Worm (Caenorhabditis elegans): ENCODE measurements around the gene try-14.
A peak's percentile ranks its signal among the peaks of the same experiment; 100 is the strongest.

DNA sequence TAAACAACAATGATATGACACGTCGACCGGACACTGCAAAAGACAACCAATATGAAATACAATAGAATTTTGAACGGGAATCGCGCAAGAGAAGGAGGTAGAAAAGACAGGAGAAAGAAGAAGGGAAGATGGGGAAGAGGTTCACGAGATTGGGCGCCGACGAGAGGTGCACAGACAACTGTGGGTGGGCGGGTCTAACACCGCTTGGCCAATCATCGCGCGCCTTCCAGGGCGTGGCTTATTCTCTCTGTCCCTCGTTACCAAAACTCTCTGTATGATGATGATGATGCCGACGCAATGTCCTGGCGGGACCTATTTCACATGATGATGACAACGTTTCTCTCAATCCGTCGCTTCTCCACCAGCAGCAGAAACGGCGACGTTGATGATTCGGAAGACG lies 34.9 kb downstream of the try-14 start:
- TF ChIP-seq rnt-1 (tag; optimal IDR thresholded peaks at IDR 0.05) (no peak), mep-1 (tag; optimal IDR thresholded peaks at IDR 0.05) (no peak), nhr-28 (tag; optimal IDR thresholded peaks at IDR 0.05) (no peak), dpl-1 (GFP tag; optimal IDR thresholded peaks at IDR 0.05) (no peak), skn-1 (tag; optimal IDR thresholded peaks at IDR 0.05) (no peak), xbp-1 (tag; optimal IDR thresholded peaks at IDR 0.05) (peak; percentile 27), lir-3 (tag; optimal IDR thresholded peaks at IDR 0.05; ENCODE audit: poor library complexity) (no peak), unc-130 (tag; optimal IDR thresholded peaks at IDR 0.05) (no peak), lin-15B (tag; optimal IDR thresholded peaks at IDR 0.05) (no peak)
